Worm (Caenorhabditis elegans): ENCODE results near the gene Y43F8C.17.

Y43F8C.17 gene

DNA sequence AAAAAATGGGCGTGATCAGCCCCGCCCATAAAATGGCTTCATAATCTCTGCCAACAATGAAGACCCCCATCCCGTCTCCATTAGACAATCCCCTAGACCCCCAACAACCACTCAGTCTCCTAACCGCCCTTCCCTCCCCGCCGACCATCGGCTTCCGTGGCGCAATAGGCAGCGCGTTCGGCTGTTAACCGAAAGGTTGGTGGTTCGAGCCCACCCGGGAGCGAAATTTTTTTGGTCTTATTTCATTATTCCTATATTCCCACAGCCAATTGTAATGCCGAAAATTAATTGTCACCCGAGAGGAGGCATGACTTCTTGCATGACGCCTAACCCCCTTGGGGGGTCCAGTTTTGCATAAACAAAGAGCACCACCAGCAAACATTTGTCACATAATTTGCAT, 6.9 kb downstream of the Y43F8C.17 start (continued):
- no peak for TF ChIP-seq pat-9 (tag; optimal IDR thresholded peaks at IDR 0.05)
- no peak for TF ChIP-seq pqm-1 (tag; optimal IDR thresholded peaks at IDR 0.05)
- no peak for TF ChIP-seq K02D7.2 (tag; optimal IDR thresholded peaks at IDR 0.05)
- TF ChIP-seq ceh-31 (tag; optimal IDR thresholded peaks at IDR 0.05): no peak
- peak; percentile 52; the same call in 1 of the 2 replicates for TF ChIP-seq unc-3 (GFP tag; conservative IDR thresholded peaks at IDR 0.05)
- TF ChIP-seq unc-3 (tag; optimal IDR thresholded peaks at IDR 0.05): peak; percentile 78
- no peak for TF ChIP-seq pha-4 (tag; optimal IDR thresholded peaks at IDR 0.05)
- no peak for TF ChIP-seq ceh-9 (tag; optimal IDR thresholded peaks at IDR 0.05)
- no peak for TF ChIP-seq syd-9 (tag; optimal IDR thresholded peaks at IDR 0.05)
- TF ChIP-seq nhr-11 (tag; optimal IDR thresholded peaks at IDR 0.05): no peak
- TF ChIP-seq ceh-2 (tag; optimal IDR thresholded peaks at IDR 0.05): no peak
- TF ChIP-seq fkh-6 (tag; optimal IDR thresholded peaks at IDR 0.05): peak; percentile 19
- TF ChIP-seq fkh-10 (GFP tag; optimal IDR thresholded peaks at IDR 0.05): no peak
- peak; percentile 45 for TF ChIP-seq ref-2 (tag; optimal IDR thresholded peaks at IDR 0.05)
- peak; percentile 51 for TF ChIP-seq C38D4.7 (GFP tag; optimal IDR thresholded peaks at IDR 0.05)
- TF ChIP-seq hlh-30 (tag; optimal IDR thresholded peaks at IDR 0.05; ENCODE audit: insufficient read depth): no peak
- peak; percentile 21 for TF ChIP-seq unc-86 (tag; optimal IDR thresholded peaks at IDR 0.05)
- TF ChIP-seq ceh-19 (GFP tag; optimal IDR thresholded peaks at IDR 0.05): peak; percentile 83
- peak; percentile 5 for TF ChIP-seq zip-5 (tag; optimal IDR thresholded peaks at IDR 0.05)
- peak; percentile 55 for TF ChIP-seq nhr-232 (tag; optimal IDR thresholded peaks at IDR 0.05)
- peak; percentile 56 for TF ChIP-seq sox-4 (tag; optimal IDR thresholded peaks at IDR 0.05)
- TF ChIP-seq ama-1 (optimal IDR thresholded peaks at IDR 0.05): no peak

DNA sequence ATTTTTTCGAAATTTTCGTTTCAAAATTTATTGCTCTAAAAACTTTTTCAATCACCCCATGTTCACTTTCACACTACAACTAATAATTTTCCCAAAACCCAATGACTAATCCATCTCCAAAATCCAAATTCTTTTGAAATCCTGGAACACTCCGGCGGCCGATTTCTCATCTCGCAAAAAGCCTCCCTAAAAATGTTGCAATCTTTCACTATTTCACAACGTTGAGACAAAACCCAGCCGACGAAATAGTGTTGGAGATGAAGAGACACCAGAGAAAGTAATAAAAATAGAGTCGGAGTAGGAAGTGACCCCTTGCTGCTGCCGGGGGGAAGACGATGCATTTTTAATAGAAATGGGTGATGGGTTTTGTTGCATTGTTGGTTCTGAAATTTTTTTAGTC, 8.6 kb downstream of the Y43F8C.17 start:
- TF ChIP-seq ceh-9 (tag; optimal IDR thresholded peaks at IDR 0.05) (no peak), syd-9 (tag; optimal IDR thresholded peaks at IDR 0.05) (no peak)

DNA sequence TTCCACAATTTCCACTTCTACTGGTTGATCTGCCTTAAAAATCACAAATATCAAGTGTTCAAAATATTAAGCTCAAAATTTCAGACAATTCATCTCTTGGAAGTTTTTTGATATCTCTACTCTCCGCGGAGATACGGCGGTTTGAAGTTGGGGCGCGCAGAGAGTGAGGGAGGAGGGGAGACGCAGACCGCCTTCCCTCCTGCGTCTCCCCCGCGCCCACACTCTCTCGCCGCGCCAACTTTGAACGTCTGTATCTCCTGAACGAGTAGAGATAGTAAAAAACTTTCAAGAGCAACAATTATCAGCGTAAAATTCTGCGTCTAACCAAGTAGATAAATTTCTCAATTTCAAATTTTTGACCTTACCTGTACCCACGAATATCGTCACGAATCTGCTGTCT, 12.0 kb downstream of the Y43F8C.17 start:
- TF ChIP-seq F13H6.1 (tag; optimal IDR thresholded peaks at IDR 0.05) (no peak), ama-1 (optimal IDR thresholded peaks at IDR 0.05) (no peak), fkh-10 (GFP tag; optimal IDR thresholded peaks at IDR 0.05) (no peak), hlh-6 (tag; optimal IDR thresholded peaks at IDR 0.05) (no peak), hlh-8 (tag; optimal IDR thresholded peaks at IDR 0.05) (no peak), pax-1 (tag; optimal IDR thresholded peaks at IDR 0.05) (no peak), odd-2 (tag; optimal IDR thresholded peaks at IDR 0.05) (no peak), pqm-1 (tag; optimal IDR thresholded peaks at IDR 0.05) (no peak), sdc-2 (tag; optimal IDR thresholded peaks at IDR 0.05) (no peak), tbx-7 (tag; optimal IDR thresholded peaks at IDR 0.05) (no peak), rnt-1 (tag; optimal IDR thresholded peaks at IDR 0.05) (no peak), nhr-232 (tag; optimal IDR thresholded peaks at IDR 0.05) (no peak)

DNA sequence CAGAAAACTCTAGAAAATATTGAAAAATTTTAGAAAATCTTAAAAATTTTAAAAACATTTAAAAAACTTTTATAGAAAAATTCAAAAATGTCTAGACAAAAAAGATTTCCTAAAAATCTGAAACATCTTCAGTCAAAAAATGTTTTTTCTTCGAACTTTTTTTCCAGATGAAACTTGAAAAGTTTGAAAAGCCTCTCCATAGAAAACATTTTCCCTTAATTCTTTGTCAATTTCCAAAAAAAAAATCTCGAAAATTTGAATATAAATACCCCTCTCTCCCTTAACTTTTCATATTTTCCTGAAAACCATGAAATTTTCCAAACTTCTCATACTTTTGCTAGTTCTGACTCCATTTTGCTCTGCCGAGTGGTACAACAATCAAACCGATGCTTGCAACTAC, 12.8 kb downstream of the Y43F8C.17 start, which contains the start of gene Y116F11A.3:
Gene Y116F11A.3, plus strand, starts transcription at position 301 of the 400 bp plus-strand sequence.
- TF ChIP-seq unc-86 (tag; optimal IDR thresholded peaks at IDR 0.05): no peak
- TF ChIP-seq odd-2 (tag; optimal IDR thresholded peaks at IDR 0.05): no peak
- TF ChIP-seq sdc-2 (tag; optimal IDR thresholded peaks at IDR 0.05): no peak
- no peak for TF ChIP-seq syd-9 (tag; optimal IDR thresholded peaks at IDR 0.05)
- TF ChIP-seq mec-3 (tag; optimal IDR thresholded peaks at IDR 0.05; ENCODE audit: borderline replicate concordance): no peak
- TF ChIP-seq unc-3 (GFP tag; conservative IDR thresholded peaks at IDR 0.05): no peak
- TF ChIP-seq unc-3 (tag; optimal IDR thresholded peaks at IDR 0.05): no peak
- TF ChIP-seq K02D7.2 (tag; optimal IDR thresholded peaks at IDR 0.05): no peak
- no peak for TF ChIP-seq nhr-11 (tag; optimal IDR thresholded peaks at IDR 0.05)
- no peak for TF ChIP-seq eyg-1 (tag; optimal IDR thresholded peaks at IDR 0.05)
- TF ChIP-seq npax-4 (tag; optimal IDR thresholded peaks at IDR 0.05): no peak
- TF ChIP-seq F13H6.1 (tag; optimal IDR thresholded peaks at IDR 0.05): no peak
- no peak for TF ChIP-seq hlh-8 (tag; optimal IDR thresholded peaks at IDR 0.05)
- TF ChIP-seq dmd-4 (tag; optimal IDR thresholded peaks at IDR 0.05; ENCODE audit: borderline replicate concordance): no peak
- TF ChIP-seq elt-4 (tag; optimal IDR thresholded peaks at IDR 0.05): no peak
- TF ChIP-seq madf-2 (tag; optimal IDR thresholded peaks at IDR 0.05): no peak

Measured in whole organism, late embryonic.